Worm (Caenorhabditis elegans) whole organism, L4/young adult: ENCODE measurements around the gene srlf-7.

ENCODE experiments used
- dao-5 ChIP-seq: sonication (generic microtip); optimal IDR thresholded peaks from 2 replicates; lab custom pipeline; 2016; ENCODE audit warnings: missing genotype, missing genetic modification characterization, moderate library complexity, missing compliant biosample characterization
- him-1 ChIP-seq: sonication (generic microtip); optimal IDR thresholded peaks from 2 replicates; lab custom pipeline; 2016; ENCODE audit warnings: missing genotype, missing genetic modification reagents, missing genetic modification characterization, missing compliant biosample characterization

DNA sequence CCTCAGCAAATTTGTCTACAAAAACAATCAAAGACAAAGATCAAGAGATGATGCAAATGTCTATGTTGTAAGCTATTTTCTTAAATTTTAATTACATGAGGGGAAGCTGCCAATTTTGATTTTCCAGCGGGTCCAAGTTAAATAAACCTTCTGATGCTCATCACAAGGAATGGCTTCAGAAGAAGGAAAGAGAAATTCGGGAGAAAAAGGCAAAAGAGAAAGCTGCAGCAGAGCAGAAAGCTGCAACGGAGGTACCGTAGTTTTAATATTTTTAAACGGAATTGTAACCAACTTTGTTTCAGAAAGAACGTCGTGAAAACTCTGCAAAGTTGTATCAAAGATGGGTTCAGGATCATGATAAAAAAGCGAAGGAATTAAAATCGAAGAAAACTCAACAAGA is 30.9 kb upstream of the srlf-7 start:
- no peak for TF ChIP-seq him-1 (tag; lab: Kevin White, UChicago)
- TF ChIP-seq dao-5 = no peak
